Worm (Caenorhabditis elegans) whole organism, late embryonic: ENCODE results near the gene fbxb-104.

ENCODE experiments used
- T23F11.4 ChIP-seq: fragments of 200-800 bp; sonication (Bioruptor generic); optimal IDR thresholded peaks from 2 replicates; lab custom pipeline; 2018; ENCODE audit warnings: mild to moderate bottlenecking, missing genetic modification characterization, missing compliant biosample characterization
- ceh-9 ChIP-seq: sonication (generic microtip); optimal IDR thresholded peaks from 2 replicates; lab custom pipeline; 2016; ENCODE audit warnings: mild to moderate bottlenecking, missing genetic modification characterization, inconsistent platforms, missing compliant biosample characterization
- elt-2 ChIP-seq: sonication (generic microtip); optimal IDR thresholded peaks from 2 replicates; lab custom pipeline; 2016; ENCODE audit warnings: missing genetic modification reagents, missing genetic modification characterization, missing compliant biosample characterization
- lim-6 ChIP-seq: sonication (generic microtip); optimal IDR thresholded peaks from 2 replicates; lab custom pipeline; 2016; ENCODE audit warnings: missing genetic modification characterization, missing compliant biosample characterization
- pqm-1 ChIP-seq: sonication (generic microtip); optimal IDR thresholded peaks from 2 replicates; lab custom pipeline; 2016; ENCODE audit warnings: missing genetic modification characterization, missing compliant biosample characterization
- ref-2 ChIP-seq: sonication (generic microtip); optimal IDR thresholded peaks from 2 replicates; lab custom pipeline; 2016; ENCODE audit warnings: missing genetic modification characterization, missing compliant biosample characterization

- TF ChIP-seq lim-6 (tag; lab: Kevin White, UChicago) (no peak), elt-2 (no peak), T23F11.4 (GFP tag; lab: Kevin White, UChicago) (no peak), pqm-1 (tag; lab: Kevin White, UChicago) (no peak), ref-2 (tag; lab: Kevin White, UChicago) (no peak), ceh-9 (no peak)
Observed at ce11 chrII:3459199-3459598, 17.9 kb downstream of the fbxb-104 start.
